Worm (Caenorhabditis elegans) whole organism, late embryonic: ENCODE results near the gene acl-2.

Experiments used
- C38D4.7 ChIP-seq: fragments of 200-800 bp; sonication (Bioruptor generic); optimal IDR thresholded peaks from 2 replicates; lab custom pipeline; 2018; ENCODE audit warnings: mild to moderate bottlenecking, missing genetic modification characterization, moderate library complexity, missing compliant biosample characterization
- F13H6.1 ChIP-seq: sonication (generic microtip); optimal IDR thresholded peaks from 2 replicates; lab custom pipeline; 2016; ENCODE audit warnings: missing genetic modification characterization, missing compliant biosample characterization
- K09A11.1 ChIP-seq: sonication (generic microtip); optimal IDR thresholded peaks from 2 replicates; lab custom pipeline; 2017; ENCODE audit warnings: antibody characterized with exemption, mild to moderate bottlenecking, missing genetic modification characterization, missing compliant biosample characterization; ENCODE audit not compliant: insufficient read depth
- Y22D7AL.16 ChIP-seq: sonication (generic microtip); optimal IDR thresholded peaks from 2 replicates; lab custom pipeline; 2016; ENCODE audit warnings: missing genetic modification characterization, missing compliant biosample characterization
- ama-1 ChIP-seq: fragments of 150-350 bp; optimal IDR thresholded peaks from 2 replicates; lab custom pipeline; 2014
- ceh-14 ChIP-seq: sonication (generic microtip); optimal IDR thresholded peaks from 2 replicates; lab custom pipeline; 2016; ENCODE audit warnings: missing genotype, missing genetic modification characterization, missing compliant biosample characterization
- ceh-18 ChIP-seq: sonication (generic microtip); optimal IDR thresholded peaks from 2 replicates; lab custom pipeline; 2016; ENCODE audit warnings: missing genetic modification characterization, missing compliant biosample characterization
- ceh-19 ChIP-seq: fragments of 200-800 bp; sonication (Bioruptor generic); optimal IDR thresholded peaks from 2 replicates; lab custom pipeline; 2018; ENCODE audit warnings: mild to moderate bottlenecking, missing genetic modification characterization, missing compliant biosample characterization
- ceh-22 ChIP-seq: sonication (generic microtip); optimal IDR thresholded peaks from 2 replicates; lab custom pipeline; 2017; ENCODE audit warnings: missing biosample characterization, missing genetic modification characterization
- ceh-30 ChIP-seq: fragments of 150-350 bp; optimal IDR thresholded peaks from 2 replicates; lab custom pipeline; 2014; ENCODE audit warnings: missing biosample characterization, missing genetic modification characterization
- ceh-45 ChIP-seq: fragments of 200-800 bp; sonication (Bioruptor generic); IDR thresholded peaks from 2 replicates; pipeline ENCODE4 v1.3.6; 2022; ENCODE audit warnings: missing genetic modification reagents, missing genetic modification characterization, missing compliant biosample characterization
- ceh-48 ChIP-seq: sonication (generic microtip); optimal IDR thresholded peaks from 2 replicates; lab custom pipeline; 2016; ENCODE audit warnings: missing genetic modification characterization, inconsistent platforms, missing compliant biosample characterization
- che-1 ChIP-seq: sonication (generic microtip); optimal IDR thresholded peaks from 2 replicates; lab custom pipeline; 2016; ENCODE audit warnings: mild to moderate bottlenecking, missing genetic modification characterization, missing compliant biosample characterization
- dmd-4 ChIP-seq: sonication (generic microtip); optimal IDR thresholded peaks from 2 replicates; lab custom pipeline; 2016; ENCODE audit warnings: borderline replicate concordance, missing genetic modification characterization, missing compliant biosample characterization
- dve-1 ChIP-seq: sonication (generic microtip); optimal IDR thresholded peaks from 2 replicates; lab custom pipeline; 2017; ENCODE audit warnings: antibody characterized with exemption, mild to moderate bottlenecking, missing genetic modification characterization, missing compliant biosample characterization
- elt-2 ChIP-seq: sonication (generic microtip); optimal IDR thresholded peaks from 2 replicates; lab custom pipeline; 2016; ENCODE audit warnings: missing genetic modification reagents, missing genetic modification characterization, missing compliant biosample characterization
- elt-4 ChIP-seq: sonication (generic microtip); optimal IDR thresholded peaks from 2 replicates; lab custom pipeline; 2016; ENCODE audit warnings: missing genetic modification characterization, missing compliant biosample characterization
- ets-4 ChIP-seq: sonication (generic microtip); optimal IDR thresholded peaks from 2 replicates; lab custom pipeline; 2016; ENCODE audit warnings: missing genetic modification characterization, missing compliant biosample characterization
- eyg-1 ChIP-seq: sonication (generic microtip); optimal IDR thresholded peaks from 2 replicates; lab custom pipeline; 2016; ENCODE audit warnings: missing genotype, missing genetic modification characterization, missing compliant biosample characterization
- hlh-13 ChIP-seq: fragments of 200-800 bp; sonication (Bioruptor generic); optimal IDR thresholded peaks from 2 replicates; lab custom pipeline; 2018; ENCODE audit warnings: mild to moderate bottlenecking, missing genetic modification characterization, missing compliant biosample characterization
- hlh-15 ChIP-seq: sonication (generic microtip); optimal IDR thresholded peaks from 2 replicates; lab custom pipeline; 2016; ENCODE audit warnings: missing genetic modification characterization, missing compliant biosample characterization
- hlh-8 ChIP-seq: sonication (generic microtip); optimal IDR thresholded peaks from 2 replicates; lab custom pipeline; 2016; ENCODE audit warnings: missing genotype, missing genetic modification characterization, missing compliant biosample characterization
- lim-6 ChIP-seq: sonication (generic microtip); optimal IDR thresholded peaks from 2 replicates; lab custom pipeline; 2016; ENCODE audit warnings: missing genetic modification characterization, missing compliant biosample characterization
- madf-2 ChIP-seq: sonication (generic microtip); optimal IDR thresholded peaks from 2 replicates; lab custom pipeline; 2017; ENCODE audit warnings: missing genetic modification characterization, missing compliant biosample characterization
- nfya-1 ChIP-seq: sonication (generic microtip); optimal IDR thresholded peaks from 2 replicates; lab custom pipeline; 2017; ENCODE audit warnings: missing genetic modification characterization, mild to moderate bottlenecking, missing compliant biosample characterization, antibody characterized with exemption, moderate library complexity
- nhr-11 ChIP-seq: fragments of 150-350 bp; optimal IDR thresholded peaks from 2 replicates; lab custom pipeline; 2014; ENCODE audit warnings: missing biosample characterization, missing genetic modification characterization
- nhr-232 ChIP-seq: sonication (generic microtip); optimal IDR thresholded peaks from 2 replicates; lab custom pipeline; 2016; ENCODE audit warnings: missing genetic modification characterization, missing compliant biosample characterization
- pag-3 ChIP-seq: sonication (generic microtip); optimal IDR thresholded peaks from 2 replicates; lab custom pipeline; 2016; ENCODE audit warnings: missing compliant biosample characterization, missing genetic modification characterization, borderline replicate concordance
- pha-4 ChIP-seq: fragments of 150-350 bp; optimal IDR thresholded peaks from 2 replicates; lab custom pipeline; 2018; ENCODE audit warnings: missing biosample characterization, missing genetic modification reagents, missing genetic modification characterization
- pqm-1 ChIP-seq: sonication (generic microtip); optimal IDR thresholded peaks from 2 replicates; lab custom pipeline; 2016; ENCODE audit warnings: missing genetic modification characterization, missing compliant biosample characterization
- ref-2 ChIP-seq: sonication (generic microtip); optimal IDR thresholded peaks from 2 replicates; lab custom pipeline; 2016; ENCODE audit warnings: missing genetic modification characterization, missing compliant biosample characterization
- sdc-2 ChIP-seq: sonication (generic microtip); optimal IDR thresholded peaks from 2 replicates; lab custom pipeline; 2016; ENCODE audit warnings: missing genotype, missing genetic modification characterization, missing compliant biosample characterization
- sox-4 ChIP-seq: sonication (generic microtip); optimal IDR thresholded peaks from 2 replicates; lab custom pipeline; 2017; ENCODE audit warnings: mild to moderate bottlenecking, missing genetic modification characterization, inconsistent platforms, missing compliant biosample characterization
- syd-9 ChIP-seq: sonication (generic microtip); optimal IDR thresholded peaks from 2 replicates; lab custom pipeline; 2016; ENCODE audit warnings: mild to moderate bottlenecking, missing genetic modification characterization, moderate library complexity, missing compliant biosample characterization
- tbx-2 ChIP-seq: sonication (generic microtip); optimal IDR thresholded peaks from 2 replicates; lab custom pipeline; 2016; ENCODE audit warnings: missing genetic modification characterization, missing compliant biosample characterization
- tbx-7 ChIP-seq: sonication (generic microtip); optimal IDR thresholded peaks from 2 replicates; lab custom pipeline; 2016; ENCODE audit warnings: missing genotype, missing genetic modification characterization, missing compliant biosample characterization
- ttx-3 ChIP-seq: sonication (generic microtip); optimal IDR thresholded peaks from 2 replicates; lab custom pipeline; 2016; ENCODE audit warnings: missing genetic modification reagents, missing genetic modification characterization, missing compliant biosample characterization
- unc-42 ChIP-seq: sonication (generic microtip); optimal IDR thresholded peaks from 2 replicates; lab custom pipeline; 2016; ENCODE audit warnings: missing genotype, missing genetic modification characterization, missing compliant biosample characterization
- ztf-16 ChIP-seq: sonication (generic microtip); optimal IDR thresholded peaks from 2 replicates; lab custom pipeline; 2017; ENCODE audit warnings: missing genetic modification characterization, missing compliant biosample characterization

The acl-2 gene

DNA sequence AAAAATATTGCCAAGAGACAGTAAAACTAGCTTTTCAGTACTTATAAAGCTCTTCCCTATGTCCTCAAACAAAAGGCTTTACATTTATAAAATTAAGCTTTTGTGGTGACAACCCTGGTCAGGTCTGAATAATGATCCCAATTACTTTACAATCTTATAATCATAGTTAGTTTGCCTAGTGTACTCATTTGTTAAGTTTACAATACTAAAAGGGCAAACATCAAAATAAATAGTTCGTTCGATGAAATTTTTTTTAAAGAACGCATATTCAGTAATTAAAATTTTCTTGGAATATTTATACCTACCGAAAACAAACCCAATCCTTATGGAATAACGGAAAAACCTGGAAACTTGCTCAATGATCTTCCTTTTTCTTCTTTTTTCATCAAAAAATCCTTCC lies 27.9 kb upstream of the acl-2 start:
- TF ChIP-seq che-1 (tag; lab: Kevin White, UChicago) (no peak), ama-1 (lab: Kevin White, UChicago) (no peak), ceh-22 (no peak), hlh-15 (tag; lab: Kevin White, UChicago) (no peak), pag-3 (tag; lab: Kevin White, UChicago) (no peak), ceh-45 (GFP tag; lab: Robert Waterston, UW) (no peak), K09A11.1 (tag; lab: Kevin White, UChicago) (no peak), ttx-3 (tag; lab: Kevin White, UChicago) (no peak), C38D4.7 (no peak), ztf-16 (tag; lab: Kevin White, UChicago) (no peak), hlh-13 (GFP tag; lab: Kevin White, UChicago) (no peak), dmd-4 (tag; lab: Kevin White, UChicago) (no peak), madf-2 (tag; lab: Kevin White, UChicago) (no peak), eyg-1 (tag; lab: Kevin White, UChicago) (no peak), Y22D7AL.16 (tag; lab: Kevin White, UChicago) (no peak), nhr-232 (no peak), sdc-2 (no peak)

DNA sequence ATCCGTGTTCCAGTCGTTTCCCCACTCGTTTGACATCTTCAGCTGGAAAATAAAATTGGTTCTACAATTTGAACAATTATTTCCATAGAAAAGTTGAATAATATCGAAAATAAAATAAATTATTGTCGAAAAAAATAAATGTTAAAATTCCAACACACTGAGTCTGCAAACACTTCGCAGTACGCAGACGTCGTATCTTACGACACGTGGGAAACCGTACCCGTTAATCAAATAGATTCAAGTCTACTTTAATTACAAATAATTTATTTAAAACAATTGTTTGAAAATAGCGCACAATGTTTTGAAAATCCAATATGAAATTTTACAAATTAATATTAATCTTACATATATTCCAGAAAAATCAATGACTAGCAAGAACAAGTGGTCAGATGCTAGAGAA lies 24.0 kb upstream of the acl-2 start, which contains the start of gene yif-1:
TSS of gene yif-1 (minus strand) at position 42 of the 400 bp plus-strand sequence.
- TF ChIP-seq che-1 (tag; lab: Kevin White, UChicago) (no peak), ceh-30 (tag; lab: Kevin White, UChicago) (peak; percentile 36), ceh-18 (tag; lab: Kevin White, UChicago) (no peak), unc-42 (tag; lab: Kevin White, UChicago) (peak; percentile 70)
- TF ChIP-seq, all 69 proteins: peak for 2

DNA sequence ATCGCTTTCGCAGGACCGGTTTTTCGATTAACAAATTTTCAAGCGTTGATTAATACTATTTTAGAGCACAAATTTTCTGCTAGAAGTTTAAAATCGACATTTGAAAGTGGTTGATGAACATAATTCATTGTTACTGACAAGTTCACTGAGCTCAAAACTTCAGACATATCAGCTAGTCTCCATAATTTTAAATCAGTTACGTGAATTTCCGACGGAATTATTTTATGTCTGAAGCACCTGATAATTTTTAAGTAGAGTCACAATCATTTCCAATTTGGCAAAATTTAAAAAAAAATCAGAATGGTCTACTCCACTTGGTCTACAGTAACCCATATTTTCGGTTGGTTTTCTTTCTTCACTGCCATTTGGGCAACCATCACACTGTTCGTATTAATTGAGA lies 21.0 kb upstream of the acl-2 start, which contains the start of gene str-118:
TSS of gene str-118 (plus strand) at position 301 of the 400 bp plus-strand sequence.
- no peak for TF ChIP-seq sox-4 (tag; lab: Kevin White, UChicago)
- no peak for TF ChIP-seq syd-9 (tag; lab: Kevin White, UChicago)
- no peak for TF ChIP-seq pha-4
- no peak for TF ChIP-seq F13H6.1
- TF ChIP-seq pqm-1 = no peak
- no peak for TF ChIP-seq tbx-2 (tag; lab: Kevin White, UChicago)

DNA sequence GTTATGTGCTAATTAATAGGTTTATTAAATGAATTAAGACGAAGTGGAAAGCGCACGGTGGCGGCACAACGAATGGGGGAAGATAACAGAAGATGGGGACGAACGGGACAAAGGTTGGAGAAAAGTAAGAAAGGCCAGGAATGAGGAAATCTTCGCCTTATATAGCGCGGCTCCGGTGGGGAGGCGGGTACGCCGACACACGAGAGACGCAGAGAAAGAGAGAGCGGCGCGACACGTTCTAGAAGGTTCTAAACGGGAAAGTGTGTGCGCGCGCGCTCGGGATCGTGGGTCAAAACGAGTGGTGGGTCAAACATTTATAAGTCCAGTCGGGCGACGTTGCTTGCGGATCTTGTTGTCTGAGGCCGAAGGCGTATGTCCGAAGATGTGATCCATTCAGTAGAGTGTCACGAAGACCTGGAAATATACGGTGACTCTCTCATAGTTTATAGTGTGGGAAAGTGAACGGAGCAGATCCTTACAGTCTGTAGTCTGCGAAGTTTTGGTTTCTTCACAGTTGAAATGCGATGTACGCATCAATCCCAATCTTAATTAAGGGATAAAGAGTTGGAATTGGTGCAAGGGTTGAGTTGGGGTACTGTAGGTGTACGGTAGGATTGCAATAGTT lies 18.4 kb upstream of the acl-2 start:
- 0 out of 2 replicates have a peak, but pooled peaks have one; percentile 33 for TF ChIP-seq ceh-45 (GFP tag; lab: Robert Waterston, UW)

DNA sequence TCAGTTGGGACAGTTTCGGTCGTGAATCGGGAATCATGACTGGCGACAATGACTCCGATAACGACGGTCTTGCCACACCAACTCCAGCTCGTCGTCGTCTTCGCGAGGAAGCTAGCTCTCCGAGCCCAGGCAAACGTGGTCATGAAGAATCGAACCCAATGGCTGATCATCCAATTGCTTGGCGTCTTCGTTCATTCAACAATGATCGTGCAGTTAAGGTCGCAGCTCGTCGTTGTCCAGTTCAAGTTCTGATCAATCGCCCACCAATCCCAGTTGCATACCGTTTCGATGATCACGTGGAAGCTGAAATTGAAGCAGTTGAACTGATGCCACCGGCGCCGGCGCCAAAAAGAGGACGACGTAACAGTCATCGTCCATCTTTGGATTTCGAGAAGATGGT lies 16.3 kb upstream of the acl-2 start:
- TF ChIP-seq ceh-48 (no peak), hlh-8 (tag; lab: Kevin White, UChicago) (no peak), ceh-14 (tag; lab: Kevin White, UChicago) (no peak), nfya-1 (no peak), lim-6 (no peak), nhr-11 (tag; lab: Kevin White, UChicago) (no peak), ceh-22 (no peak)

DNA sequence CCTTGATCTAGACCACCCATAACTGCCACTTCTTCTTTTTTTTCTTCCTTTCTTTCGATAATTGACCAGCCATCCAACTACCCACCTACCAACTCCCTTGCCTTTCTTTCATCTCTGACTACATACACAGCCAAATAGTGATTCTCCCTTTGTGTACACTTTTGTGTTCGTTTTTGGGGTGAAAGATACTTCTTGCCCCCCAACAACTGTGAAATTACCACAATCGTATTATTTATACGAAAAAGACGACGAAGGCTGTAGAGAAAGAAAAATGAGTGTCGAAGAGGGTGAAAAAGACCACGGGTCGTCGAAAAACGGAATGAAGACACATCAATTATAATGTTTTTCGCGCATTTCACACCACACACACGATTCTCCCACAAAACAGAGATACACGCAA lies 15.6 kb upstream of the acl-2 start:
- TF ChIP-seq tbx-7 (no peak), ref-2 (no peak), pha-4 (no peak), elt-2 (tag; lab: Kevin White, UChicago) (no peak), ceh-19 (no peak), K09A11.1 (tag; lab: Kevin White, UChicago) (no peak), ets-4 (tag; lab: Kevin White, UChicago) (no peak), elt-4 (tag; lab: Kevin White, UChicago) (no peak), dve-1 (no peak), lim-6 (no peak)
